Fruit fly (Drosophila melanogaster): ENCODE data around the gene CG43739.

Gene CG43739

dm6 chr2L:20944886-20945558 lies 26.3 kb upstream of the CG43739 start (continued):
- TF ChIP-seq scrt (GFP tag; optimal IDR thresholded peaks at IDR 0.05) (peak; percentile 66), hb (GFP tag; IDR thresholded peaks at IDR 0.05; ENCODE audit: partially characterized antibody) (no peak), abd-A (tag; optimal IDR thresholded peaks at IDR 0.05) (peak; percentile 71), chn (GFP tag; optimal IDR thresholded peaks at IDR 0.05) (peak; percentile 40), Xbp1 (GFP tag; optimal IDR thresholded peaks at IDR 0.05) (peak; percentile 60), tx (GFP tag; optimal IDR thresholded peaks at IDR 0.05) (no peak), CG13775 (GFP tag; optimal IDR thresholded peaks at IDR 0.05) (peak; percentile 35), pros (GFP tag; optimal IDR thresholded peaks at IDR 0.05) (no peak), CG4707 (GFP tag; optimal IDR thresholded peaks at IDR 0.05) (no peak), cas (GFP tag; IDR thresholded peaks at IDR 0.05) (no peak), CG15011 (GFP tag; optimal IDR thresholded peaks at IDR 0.05) (no peak), Nf-YC (tag; optimal IDR thresholded peaks at IDR 0.05) (no peak), row (GFP tag; IDR thresholded peaks at IDR 0.05) (peak; percentile 63), prd (optimal IDR thresholded peaks at IDR 0.05) (no peak), prd (GFP tag; IDR thresholded peaks at IDR 0.05) (peak; percentile 62; the same call in 2 of the 3 replicates), CG34224 (GFP tag; IDR thresholded peaks at IDR 0.05; ENCODE audit: partially characterized antibody) (no peak), CG6175 (GFP tag; IDR thresholded peaks at IDR 0.05) (no peak)

dm6 chr2L:20944342-20944741 lies 25.6 kb upstream of the CG43739 start:
- TF ChIP-seq Jarid2 (GFP tag; optimal IDR thresholded peaks at IDR 0.05): no peak
- TF ChIP-seq fd64A (GFP tag; optimal IDR thresholded peaks at IDR 0.05): no peak
- no peak for TF ChIP-seq CG2120 (GFP tag; optimal IDR thresholded peaks at IDR 0.05)
- no peak for TF ChIP-seq TFAM (GFP tag; optimal IDR thresholded peaks at IDR 0.05)
- peak; percentile 58 for TF ChIP-seq CG11504 (tag; optimal IDR thresholded peaks at IDR 0.05)
- peak; percentile 37 for TF ChIP-seq Sox100B (GFP tag; optimal IDR thresholded peaks at IDR 0.05)
- peak; percentile 10 for TF ChIP-seq cwo (GFP tag; optimal IDR thresholded peaks at IDR 0.05)
- TF ChIP-seq CG16863 (GFP tag; optimal IDR thresholded peaks at IDR 0.05): peak; percentile 30
- TF ChIP-seq inv (GFP tag; IDR thresholded peaks at IDR 0.05; ENCODE audit: partially characterized antibody): no peak
- TF ChIP-seq Dbx (GFP tag; IDR thresholded peaks at IDR 0.05): no peak
- 0 out of 3 replicates have a peak, but pooled peaks have one; percentile 31 for TF ChIP-seq CG11695 (GFP tag; IDR thresholded peaks at IDR 0.05)
- peak; percentile 58 for TF ChIP-seq Sox102F (GFP tag; optimal IDR thresholded peaks at IDR 0.05)
- TF ChIP-seq trem (tag; optimal IDR thresholded peaks at IDR 0.05): peak; percentile 19
- no peak for TF ChIP-seq D (optimal IDR thresholded peaks at IDR 0.05)
- peak; percentile 51 for TF ChIP-seq D (GFP tag; optimal IDR thresholded peaks at IDR 0.05)
- TF ChIP-seq CG9609 (GFP tag; optimal IDR thresholded peaks at IDR 0.05): no peak
- peak; percentile 5 for TF ChIP-seq Meics (GFP tag; optimal IDR thresholded peaks at IDR 0.05)
- no peak for TF ChIP-seq CG10565 (GFP tag; optimal IDR thresholded peaks at IDR 0.05)
- TF ChIP-seq toy (GFP tag; IDR thresholded peaks at IDR 0.05): no peak
- no peak for TF ChIP-seq gce (GFP tag; IDR thresholded peaks at IDR 0.05)
- TF ChIP-seq dmrt99B (tag; optimal IDR thresholded peaks at IDR 0.05): peak; percentile 60
- peak; percentile 50 for TF ChIP-seq CG6689 (GFP tag; IDR thresholded peaks at IDR 0.05)
- no peak for TF ChIP-seq CG9437 (GFP tag; optimal IDR thresholded peaks at IDR 0.05)
- TF ChIP-seq br (optimal IDR thresholded peaks at IDR 0.05): no peak
- no peak for TF ChIP-seq danr (GFP tag; IDR thresholded peaks at IDR 0.05)
- TF ChIP-seq CG7928 (GFP tag; optimal IDR thresholded peaks at IDR 0.05): no peak
- no peak for TF ChIP-seq D19B (GFP tag; optimal IDR thresholded peaks at IDR 0.05)
- no peak for TF ChIP-seq grn (GFP tag; optimal IDR thresholded peaks at IDR 0.05)
- TF ChIP-seq CG11398 (GFP tag; optimal IDR thresholded peaks at IDR 0.05): no peak
- no peak for TF ChIP-seq Dad (GFP tag; optimal IDR thresholded peaks at IDR 0.05)
- no peak for TF ChIP-seq gt (GFP tag; IDR thresholded peaks at IDR 0.05)
- TF ChIP-seq lmd (GFP tag; IDR thresholded peaks at IDR 0.05): no peak
- no peak for TF ChIP-seq yki (optimal IDR thresholded peaks at IDR 0.05)
- TF ChIP-seq h (optimal IDR thresholded peaks at IDR 0.05): no peak
- no peak for TF ChIP-seq CG10431 (GFP tag; optimal IDR thresholded peaks at IDR 0.05)
- TF ChIP-seq cas (GFP tag; IDR thresholded peaks at IDR 0.05): no peak
